In genomic region chrX:17679642-17680571, dm6 we compare ENCODE assay signal across 4 fruit fly cellular contexts.
TF ChIP-seq lines count a peak whose summit lies in the region.

No protein-coding gene starts in this region.

- no peak for TF ChIP-seq CTCF in whole organism, embryonic (GFP tag; optimal IDR thresholded peaks at IDR 0.05; lab: Kevin White, UChicago)

TF ChIP-seq in whole organism, embryonic, 481 proteins besides CTCF, POLR2A, EP300 and RAD21 (continues in another document):
- TF ChIP-seq CG3847 (GFP tag; IDR thresholded peaks at IDR 0.05; lab: Robert Waterston, UW) (no peak), Jarid2 (GFP tag; optimal IDR thresholded peaks at IDR 0.05; lab: Kevin White, UChicago) (no peak), onecut (GFP tag; IDR thresholded peaks at IDR 0.05; lab: Robert Waterston, UW) (peak; percentile 63), grn (GFP tag; optimal IDR thresholded peaks at IDR 0.05; lab: Kevin White, UChicago) (no peak), her (GFP tag; optimal IDR thresholded peaks at IDR 0.05; lab: Kevin White, UChicago) (no peak), CG30020 (tag; optimal IDR thresholded peaks at IDR 0.05; lab: Kevin White, UChicago) (no peak), BtbVII (GFP tag; optimal IDR thresholded peaks at IDR 0.05; lab: Kevin White, UChicago) (no peak), CG10209 (GFP tag; optimal IDR thresholded peaks at IDR 0.05; lab: Kevin White, UChicago) (no peak), Dbx (GFP tag; IDR thresholded peaks at IDR 0.05; lab: Robert Waterston, UW) (no peak), Nf-YC (tag; optimal IDR thresholded peaks at IDR 0.05; lab: Kevin White, UChicago) (peak; percentile 7), gem (tag; optimal IDR thresholded peaks at IDR 0.05; lab: Kevin White, UChicago) (peak; percentile 46), Fer2 (tag; optimal IDR thresholded peaks at IDR 0.05; lab: Kevin White, UChicago) (no peak), trem (tag; optimal IDR thresholded peaks at IDR 0.05; lab: Kevin White, UChicago) (no peak), gfzf (GFP tag; optimal IDR thresholded peaks at IDR 0.05; lab: Kevin White, UChicago) (no peak), CG32532 (GFP tag; IDR thresholded peaks at IDR 0.05; lab: Robert Waterston, UW) (no peak), row (GFP tag; IDR thresholded peaks at IDR 0.05; lab: Robert Waterston, UW) (no peak; the same call in 2 of the 3 replicates), CG34376 (GFP tag; optimal IDR thresholded peaks at IDR 0.05; lab: Kevin White, UChicago) (no peak), ham (GFP tag; IDR thresholded peaks at IDR 0.05; lab: Robert Waterston, UW) (no peak), exex (tag; optimal IDR thresholded peaks at IDR 0.05; lab: Kevin White, UChicago) (no peak), so (GFP tag; IDR thresholded peaks at IDR 0.05; lab: Robert Waterston, UW) (no peak), CG6813 (GFP tag; optimal IDR thresholded peaks at IDR 0.05; lab: Kevin White, UChicago) (no peak), repo (GFP tag; optimal IDR thresholded peaks at IDR 0.05; lab: Kevin White, UChicago) (no peak), gt (GFP tag; IDR thresholded peaks at IDR 0.05; lab: Robert Waterston, UW) (no peak), CG16779 (GFP tag; IDR thresholded peaks at IDR 0.05; lab: Robert Waterston, UW) (no peak), CG2120 (GFP tag; optimal IDR thresholded peaks at IDR 0.05; lab: Kevin White, UChicago) (no peak)

TF ChIP-seq in whole organism, prepupa, 60 proteins besides CTCF, POLR2A, EP300 and RAD21 (continues in another document):
- TF ChIP-seq CG11902 (GFP tag; optimal IDR thresholded peaks at IDR 0.05; lab: Kevin White, UChicago) = no peak
- peak; percentile 52 for TF ChIP-seq Smox (GFP tag; optimal IDR thresholded peaks at IDR 0.05; lab: Kevin White, UChicago)
- peak; percentile 86 for TF ChIP-seq Eip78C (GFP tag; lab: Kevin White, UChicago)
- peak; percentile 40; the same call in 2 of the 3 replicates for TF ChIP-seq CG6163 (GFP tag; IDR thresholded peaks at IDR 0.05; lab: Robert Waterston, UW)
- TF ChIP-seq CG11762 (GFP tag; optimal IDR thresholded peaks at IDR 0.05; lab: Kevin White, UChicago; ENCODE audit: insufficient read depth) = peak; percentile 49
- TF ChIP-seq CG31627 (GFP tag; optimal IDR thresholded peaks at IDR 0.05; lab: Kevin White, UChicago) = peak; percentile 11
- TF ChIP-seq Met (GFP tag; optimal IDR thresholded peaks at IDR 0.05; lab: Kevin White, UChicago) = peak; percentile 6
- TF ChIP-seq Sox14 (GFP tag; optimal IDR thresholded peaks at IDR 0.05; lab: Kevin White, UChicago) = no peak
- no peak for TF ChIP-seq CG7368 (GFP tag; optimal IDR thresholded peaks at IDR 0.05; lab: Kevin White, UChicago)
- TF ChIP-seq fkh (GFP tag; optimal IDR thresholded peaks at IDR 0.05; lab: Kevin White, UChicago) = no peak
- peak; percentile 16 for TF ChIP-seq lz (GFP tag; optimal IDR thresholded peaks at IDR 0.05; lab: Kevin White, UChicago)
- peak; percentile 41 for TF ChIP-seq CG3919 (GFP tag; optimal IDR thresholded peaks at IDR 0.05; lab: Kevin White, UChicago)
- TF ChIP-seq CG9139 (GFP tag; optimal IDR thresholded peaks at IDR 0.05; lab: Kevin White, UChicago) = peak; percentile 22
- TF ChIP-seq Gug (GFP tag; IDR thresholded peaks at IDR 0.05; lab: Robert Waterston, UW) = no peak
- peak; percentile 9 for TF ChIP-seq dsx (GFP tag; optimal IDR thresholded peaks at IDR 0.05; lab: Kevin White, UChicago; ENCODE audit: poor library complexity, severe bottlenecking)
- TF ChIP-seq CG3032 (tag; optimal IDR thresholded peaks at IDR 0.05; lab: Kevin White, UChicago) = peak; percentile 62
- peak; percentile 50 for TF ChIP-seq CG8632 (GFP tag; optimal IDR thresholded peaks at IDR 0.05; lab: Kevin White, UChicago)
- TF ChIP-seq CG16779 (tag; optimal IDR thresholded peaks at IDR 0.05; lab: Kevin White, UChicago) = peak; percentile 12
- peak; percentile 17 for TF ChIP-seq Hr39 (GFP tag; optimal IDR thresholded peaks at IDR 0.05; lab: Kevin White, UChicago)
- TF ChIP-seq eg (GFP tag; IDR thresholded peaks at IDR 0.05; lab: Robert Waterston, UW) = peak; percentile 34; the same call in 2 of the 3 replicates
- peak; percentile 37 for TF ChIP-seq CG10669 (GFP tag; optimal IDR thresholded peaks at IDR 0.05; lab: Kevin White, UChicago)
- TF ChIP-seq OdsH (GFP tag; optimal IDR thresholded peaks at IDR 0.05; lab: Kevin White, UChicago) = peak; percentile 27
- peak; percentile 50 for TF ChIP-seq svp (GFP tag; lab: Kevin White, UChicago)

TF ChIP-seq in whole organism, pupa, 21 proteins besides CTCF, POLR2A, EP300 and RAD21:
- TF ChIP-seq CG32121 (GFP tag; IDR thresholded peaks at IDR 0.05; lab: Robert Waterston, UW) (peak; percentile 22; the same call in 1 of the 2 replicates), CG4496 (GFP tag; IDR thresholded peaks at IDR 0.05; lab: Robert Waterston, UW) (peak; percentile 73), CG8159 (tag; optimal IDR thresholded peaks at IDR 0.05; lab: Kevin White, UChicago) (peak; percentile 70), CG10348 (GFP tag; IDR thresholded peaks at IDR 0.05; lab: Robert Waterston, UW) (no peak), CG12605 (GFP tag; IDR thresholded peaks at IDR 0.05; lab: Robert Waterston, UW) (peak; percentile 24; the same call in 1 of the 2 replicates), CG15710 (tag; optimal IDR thresholded peaks at IDR 0.05; lab: Kevin White, UChicago) (peak; percentile 50), D1 (tag; optimal IDR thresholded peaks at IDR 0.05; lab: Kevin White, UChicago) (peak; percentile 24), gl (tag; optimal IDR thresholded peaks at IDR 0.05; lab: Kevin White, UChicago) (peak; percentile 18), EcR (GFP tag; optimal IDR thresholded peaks at IDR 0.05; lab: Kevin White, UChicago) (peak; percentile 56), CG17806 (tag; optimal IDR thresholded peaks at IDR 0.05; lab: Kevin White, UChicago) (peak; percentile 51), CG13204 (GFP tag; optimal IDR thresholded peaks at IDR 0.05; lab: Kevin White, UChicago) (no peak), rn (GFP tag; IDR thresholded peaks at IDR 0.05; lab: Robert Waterston, UW) (no peak), CG14655 (GFP tag; optimal IDR thresholded peaks at IDR 0.05; lab: Kevin White, UChicago) (peak; percentile 61), Ets98B (GFP tag; IDR thresholded peaks at IDR 0.05; lab: Robert Waterston, UW) (peak; percentile 9; the same call in 1 of the 2 replicates), fd96Ca (GFP tag; IDR thresholded peaks at IDR 0.05; lab: Robert Waterston, UW) (peak; percentile 69; the same call in 2 of the 3 replicates), Snoo (tag; optimal IDR thresholded peaks at IDR 0.05; lab: Kevin White, UChicago) (peak; percentile 49), CG34367 (tag; optimal IDR thresholded peaks at IDR 0.05; lab: Kevin White, UChicago) (peak; percentile 29), Pif1B (GFP tag; optimal IDR thresholded peaks at IDR 0.05; lab: Kevin White, UChicago) (no peak), CG9948 (tag; optimal IDR thresholded peaks at IDR 0.05; lab: Kevin White, UChicago) (peak; percentile 49), Pif1A (GFP tag; optimal IDR thresholded peaks at IDR 0.05; lab: Kevin White, UChicago) (peak; percentile 25), CG8301 (tag; optimal IDR thresholded peaks at IDR 0.05; lab: Kevin White, UChicago) (peak; percentile 28)

TF ChIP-seq in whole organism, wandering third instar larva, 38 proteins besides CTCF, POLR2A, EP300 and RAD21:
- no peak for TF ChIP-seq pan (optimal IDR thresholded peaks at IDR 0.05; lab: Kevin White, UChicago)
- no peak for TF ChIP-seq lola (GFP tag; optimal IDR thresholded peaks at IDR 0.05; lab: Kevin White, UChicago)
- TF ChIP-seq N (GFP tag; optimal IDR thresholded peaks at IDR 0.05; lab: Kevin White, UChicago) = no peak
- no peak for TF ChIP-seq GATAd (GFP tag; optimal IDR thresholded peaks at IDR 0.05; lab: Kevin White, UChicago)
- peak; percentile 47 for TF ChIP-seq OdsH (GFP tag; optimal IDR thresholded peaks at IDR 0.05; lab: Kevin White, UChicago)
- TF ChIP-seq dl (GFP tag; optimal IDR thresholded peaks at IDR 0.05; lab: Kevin White, UChicago; ENCODE audit: insufficient read depth in 1 of 2, partially characterized antibody in 2 of 2) = peak in 1 of 2 experiments; percentile 5
- no peak for TF ChIP-seq CrebA (GFP tag; optimal IDR thresholded peaks at IDR 0.05; lab: Kevin White, UChicago; ENCODE audit: borderline replicate concordance)
- TF ChIP-seq Abd-B (GFP tag; optimal IDR thresholded peaks at IDR 0.05; lab: Kevin White, UChicago) = no peak
- TF ChIP-seq Mio (GFP tag; optimal IDR thresholded peaks at IDR 0.05; lab: Kevin White, UChicago) = no peak
- TF ChIP-seq rgr (GFP tag; optimal IDR thresholded peaks at IDR 0.05; lab: Kevin White, UChicago) = peak; percentile 18
- no peak for TF ChIP-seq Vsx2 (GFP tag; optimal IDR thresholded peaks at IDR 0.05; lab: Kevin White, UChicago; ENCODE audit: partially characterized antibody)
- TF ChIP-seq woc (GFP tag; optimal IDR thresholded peaks at IDR 0.05; lab: Kevin White, UChicago) = peak; percentile 6
- TF ChIP-seq brk (GFP tag; optimal IDR thresholded peaks at IDR 0.05; lab: Kevin White, UChicago) = no peak
- peak; percentile 38 for TF ChIP-seq psq (GFP tag; optimal IDR thresholded peaks at IDR 0.05; lab: Kevin White, UChicago)
- TF ChIP-seq dmrt93B (GFP tag; optimal IDR thresholded peaks at IDR 0.05; lab: Kevin White, UChicago) = peak; percentile 15
- TF ChIP-seq jim (GFP tag; optimal IDR thresholded peaks at IDR 0.05; lab: Kevin White, UChicago) = no peak
- peak; percentile 20 for TF ChIP-seq fru (GFP tag; optimal IDR thresholded peaks at IDR 0.05; lab: Kevin White, UChicago)
- TF ChIP-seq br (GFP tag; optimal IDR thresholded peaks at IDR 0.05; lab: Kevin White, UChicago) = no peak
- TF ChIP-seq Dif (GFP tag; optimal IDR thresholded peaks at IDR 0.05; lab: Kevin White, UChicago; ENCODE audit: partially characterized antibody) = peak; percentile 40
- peak; percentile 61 for TF ChIP-seq HLH106 (tag; optimal IDR thresholded peaks at IDR 0.05; lab: Kevin White, UChicago)
- no peak for TF ChIP-seq CG32264 (GFP tag; optimal IDR thresholded peaks at IDR 0.05; lab: Kevin White, UChicago)
- TF ChIP-seq foxo (GFP tag; optimal IDR thresholded peaks at IDR 0.05; lab: Kevin White, UChicago) = peak in 1 of 2 experiments; percentile 46
- TF ChIP-seq Hr78 (GFP tag; optimal IDR thresholded peaks at IDR 0.05; lab: Kevin White, UChicago) = no peak
- TF ChIP-seq Hnf4 (GFP tag; optimal IDR thresholded peaks at IDR 0.05; lab: Kevin White, UChicago) = no peak
- no peak for TF ChIP-seq ey (GFP tag; optimal IDR thresholded peaks at IDR 0.05; lab: Kevin White, UChicago)
- no peak for TF ChIP-seq Jra (GFP tag; optimal IDR thresholded peaks at IDR 0.05; lab: Kevin White, UChicago)
- peak; percentile 74 for TF ChIP-seq Sp1 (GFP tag; optimal IDR thresholded peaks at IDR 0.05; lab: Kevin White, UChicago)
- peak; percentile 4 for TF ChIP-seq CG9705 (GFP tag; optimal IDR thresholded peaks at IDR 0.05; lab: Kevin White, UChicago)
- no peak for TF ChIP-seq Hr83 (GFP tag; optimal IDR thresholded peaks at IDR 0.05; lab: Kevin White, UChicago; ENCODE audit: poor library complexity, severe bottlenecking)

Comparison
In these comparisons a context has a peak if more than half of its experiments do, and no peak if none do; other contexts are left out.
1. Of the 7 proteins assayed by ChIP-seq in both whole organism, embryonic and whole organism, prepupa: peak only in whole organism, embryonic: none; only in whole organism, prepupa: Blimp-1, CG16779, Hr39 and Lpt; in both: none; in neither: 3.